Fruit fly (Drosophila melanogaster) whole organism, embryonic: Measurements from ENCODE around the gene RpS17.
A peak's percentile ranks its signal among the peaks of the same experiment; 100 is the strongest.

Experiments used
- Atf3 ChIP-seq: fragments of 200-800 bp; sonication (Bioruptor generic); optimal IDR thresholded peaks from 3 replicates; lab custom pipeline; 2016; ENCODE audit warnings: missing biosample characterization, missing genetic modification characterization
- B-H1 ChIP-seq: fragments of 200-800 bp; sonication (Bioruptor generic); IDR thresholded peaks from 3 replicates; pipeline ENCODE4 v1.3.6; 2022; ENCODE audit warnings: missing biosample characterization, missing genetic modification characterization
- Bdp1 ChIP-seq: fragments of 200-800 bp; sonication (Bioruptor generic); optimal IDR thresholded peaks from 3 replicates; lab custom pipeline; 2016; ENCODE audit warnings: missing biosample characterization, missing genetic modification characterization
- Blimp-1 ChIP-seq: fragments of 200-800 bp; sonication (Bioruptor generic); optimal IDR thresholded peaks from 3 replicates; lab custom pipeline; 2018; ENCODE audit warnings: missing biosample characterization, missing genetic modification characterization, mild to moderate bottlenecking, moderate library complexity, missing genetic modification reagents
- CG10321 ChIP-seq: fragments of 200-800 bp; sonication (Bioruptor generic); IDR thresholded peaks from 2 replicates; pipeline ENCODE4 v1.3.6; 2022; ENCODE audit warnings: missing biosample characterization, missing genetic modification characterization
- CG10654 ChIP-seq: fragments of 200-800 bp; sonication (Bioruptor generic); optimal IDR thresholded peaks from 2 replicates; lab custom pipeline; 2016; ENCODE audit warnings: missing biosample characterization, missing genetic modification characterization
- CG11560 ChIP-seq: fragments of 200-800 bp; sonication (Bioruptor generic); IDR thresholded peaks from 3 replicates; pipeline ENCODE4 v1.3.6; 2022; ENCODE audit warnings: missing biosample characterization, missing genetic modification characterization
- CG11696 ChIP-seq: fragments of 200-800 bp; sonication (Bioruptor generic); IDR thresholded peaks from 2 replicates; pipeline ENCODE4 v1.3.6; 2022; ENCODE audit warnings: missing biosample characterization, missing genetic modification characterization
- CG12659 ChIP-seq: fragments of 200-800 bp; sonication (Bioruptor generic); optimal IDR thresholded peaks from 3 replicates; lab custom pipeline; 2017; ENCODE audit warnings: mild to moderate bottlenecking, missing biosample characterization, missing genetic modification reagents, missing genetic modification characterization
- CG12942 ChIP-seq: fragments of 200-800 bp; sonication (Bioruptor generic); optimal IDR thresholded peaks from 3 replicates; lab custom pipeline; 2016; ENCODE audit warnings: missing biosample characterization, missing genetic modification characterization
- CG13775 ChIP-seq: fragments of 200-800 bp; sonication (Bioruptor generic); optimal IDR thresholded peaks from 3 replicates; lab custom pipeline; 2017; ENCODE audit warnings: missing biosample characterization, mild to moderate bottlenecking, missing genetic modification characterization
- CG2199 ChIP-seq: fragments of 200-800 bp; sonication (Bioruptor generic); IDR thresholded peaks from 3 replicates; pipeline ENCODE4 v1.3.6; 2022; ENCODE audit warnings: missing biosample characterization, missing genetic modification characterization
- CG30403 ChIP-seq: fragments of 200-800 bp; sonication (Bioruptor generic); optimal IDR thresholded peaks from 3 replicates; lab custom pipeline; 2016; ENCODE audit warnings: missing biosample characterization, missing genetic modification characterization
- CG30431 ChIP-seq: fragments of 200-800 bp; sonication (Bioruptor generic); optimal IDR thresholded peaks from 2 replicates; lab custom pipeline; 2017; ENCODE audit warnings: missing biosample characterization, missing genetic modification characterization
- CG31388 ChIP-seq: fragments of 200-800 bp; sonication (Bioruptor generic); optimal IDR thresholded peaks from 2 replicates; lab custom pipeline; 2016; ENCODE audit warnings: missing biosample characterization, missing genetic modification characterization
- CG3838 ChIP-seq: fragments of 200-800 bp; sonication (Bioruptor generic); optimal IDR thresholded peaks from 3 replicates; lab custom pipeline; 2016; ENCODE audit warnings: missing biosample characterization, missing genetic modification characterization
- CG7928 ChIP-seq: fragments of 200-800 bp; sonication (Bioruptor generic); optimal IDR thresholded peaks from 2 replicates; lab custom pipeline; 2017; ENCODE audit warnings: missing biosample characterization, mild to moderate bottlenecking, missing genetic modification characterization
- CG9876 ChIP-seq: fragments of 200-800 bp; sonication (Bioruptor generic); optimal IDR thresholded peaks from 2 replicates; lab custom pipeline; 2016; ENCODE audit warnings: missing biosample characterization, missing genetic modification characterization
- CoRest ChIP-seq: fragments of 200-800 bp; sonication (Bioruptor generic); optimal IDR thresholded peaks from 3 replicates; lab custom pipeline; 2018; ENCODE audit warnings: missing biosample characterization, mild to moderate bottlenecking, missing genetic modification characterization, moderate library complexity
- Doc3 ChIP-seq: fragments of 200-800 bp; sonication (Bioruptor generic); IDR thresholded peaks from 3 replicates; pipeline ENCODE4 v1.3.6; 2022; ENCODE audit warnings: missing biosample characterization, missing genetic modification characterization; ENCODE audit not compliant: partially characterized antibody
- Gug ChIP-seq: fragments of 200-800 bp; sonication (Bioruptor generic); IDR thresholded peaks from 4 replicates; pipeline ENCODE4 v1.3.6; 2022; ENCODE audit warnings: missing biosample characterization, missing genetic modification characterization
- HmgD ChIP-seq: fragments of 200-800 bp; sonication (Bioruptor generic); optimal IDR thresholded peaks from 3 replicates; lab custom pipeline; 2016; ENCODE audit warnings: missing biosample characterization, missing genetic modification characterization
- NC2β ChIP-seq: fragments of 200-800 bp; sonication (Bioruptor generic); optimal IDR thresholded peaks from 2 replicates; lab custom pipeline; 2016; ENCODE audit warnings: missing biosample characterization, missing genetic modification characterization
- Nf-YB ChIP-seq: fragments of 200-800 bp; sonication (Bioruptor generic); optimal IDR thresholded peaks from 3 replicates; lab custom pipeline; 2019; ENCODE audit warnings: missing biosample characterization, mild to moderate bottlenecking, missing genetic modification characterization, moderate library complexity
- NfI ChIP-seq: fragments of 200-800 bp; sonication (Bioruptor generic); optimal IDR thresholded peaks from 3 replicates; lab custom pipeline; 2018; ENCODE audit warnings: missing biosample characterization, mild to moderate bottlenecking, missing genetic modification characterization, moderate library complexity
- Poxn ChIP-seq: fragments of 200-800 bp; sonication (Bioruptor generic); IDR thresholded peaks from 2 replicates; pipeline ENCODE4 v1.3.6; 2022; ENCODE audit warnings: missing biosample characterization, missing genetic modification characterization
- Ravus ChIP-seq: fragments of 200-800 bp; sonication (Bioruptor generic); IDR thresholded peaks from 2 replicates; pipeline ENCODE4 v1.3.6; 2022; ENCODE audit warnings: missing biosample characterization, missing genetic modification characterization
- Scr ChIP-seq: fragments of 200-800 bp; sonication (Bioruptor generic); IDR thresholded peaks from 2 replicates; pipeline ENCODE4 v1.3.6; 2022; ENCODE audit warnings: missing biosample characterization, missing genetic modification characterization; ENCODE audit not compliant: partially characterized antibody
- Sry-δ ChIP-seq: fragments of 200-800 bp; sonication (Bioruptor generic); optimal IDR thresholded peaks from 2 replicates; lab custom pipeline; 2016; ENCODE audit warnings: missing biosample characterization, missing genetic modification characterization
- aop ChIP-seq: fragments of 200-800 bp; sonication (Bioruptor generic); IDR thresholded peaks from 2 replicates; pipeline ENCODE4 v1.3.6; 2022; ENCODE audit warnings: missing biosample characterization, missing genetic modification characterization
- ap ChIP-seq: fragments of 200-800 bp; sonication (Bioruptor generic); IDR thresholded peaks from 2 replicates; pipeline ENCODE4 v1.3.6; 2022; ENCODE audit warnings: missing biosample characterization, missing genetic modification characterization
- bab2 ChIP-seq: fragments of 200-800 bp; sonication (Bioruptor generic); optimal IDR thresholded peaks from 2 replicates; lab custom pipeline; 2016; ENCODE audit warnings: missing biosample characterization, missing genetic modification characterization
- bbx ChIP-seq: fragments of 200-800 bp; sonication (Bioruptor generic); IDR thresholded peaks from 2 replicates; pipeline ENCODE4 v1.3.6; 2022; ENCODE audit warnings: missing biosample characterization, missing genetic modification characterization; ENCODE audit not compliant: partially characterized antibody
- chm ChIP-seq: fragments of 200-800 bp; sonication (Bioruptor generic); IDR thresholded peaks from 2 replicates; pipeline ENCODE4 v1.3.6; 2022; ENCODE audit warnings: missing biosample characterization, missing genetic modification characterization
- eve ChIP-seq, 2 experiments: fragments of >200 bp; optimal IDR thresholded peaks; 2 replicates each; lab custom pipeline; 2017; ENCODE audit warnings: missing biosample characterization in 2 of 2, missing genetic modification characterization in 2 of 2
- gt ChIP-seq: fragments of 200-800 bp; sonication (Bioruptor generic); IDR thresholded peaks from 2 replicates; pipeline ENCODE4 v1.3.6; 2022; ENCODE audit warnings: missing biosample characterization, missing genetic modification characterization
- kah ChIP-seq: fragments of 200-800 bp; sonication (Bioruptor generic); optimal IDR thresholded peaks from 2 replicates; lab custom pipeline; 2018; ENCODE audit warnings: missing biosample characterization, mild to moderate bottlenecking, missing genetic modification characterization
- lbe ChIP-seq: fragments of 200-800 bp; sonication (Bioruptor generic); optimal IDR thresholded peaks from 2 replicates; lab custom pipeline; 2016; ENCODE audit warnings: missing biosample characterization, mild to moderate bottlenecking, missing genetic modification characterization
- pum ChIP-seq: fragments of 200-800 bp; sonication (Bioruptor generic); optimal IDR thresholded peaks from 2 replicates; lab custom pipeline; 2016; ENCODE audit warnings: missing biosample characterization, missing genetic modification characterization
- scrt ChIP-seq: fragments of 200-800 bp; sonication (Bioruptor generic); optimal IDR thresholded peaks from 2 replicates; lab custom pipeline; 2018; ENCODE audit warnings: missing biosample characterization, mild to moderate bottlenecking, missing genetic modification characterization, moderate library complexity
- sisA ChIP-seq: fragments of 200-800 bp; sonication (Bioruptor generic); IDR thresholded peaks from 2 replicates; pipeline ENCODE4 v1.3.6; 2022; ENCODE audit warnings: missing biosample characterization, missing genetic modification characterization
- slou ChIP-seq: fragments of 200-800 bp; sonication (Bioruptor generic); optimal IDR thresholded peaks from 3 replicates; lab custom pipeline; 2016; ENCODE audit warnings: missing biosample characterization, missing genetic modification characterization
- so ChIP-seq: fragments of 200-800 bp; sonication (Bioruptor generic); IDR thresholded peaks from 3 replicates; pipeline ENCODE4 v1.3.6; 2022; ENCODE audit warnings: missing biosample characterization, missing genetic modification characterization
- sob ChIP-seq: fragments of 200-800 bp; sonication (Bioruptor generic); IDR thresholded peaks from 2 replicates; pipeline ENCODE4 v1.3.6; 2022; ENCODE audit warnings: missing biosample characterization, missing genetic modification characterization
- tap ChIP-seq: fragments of 200-800 bp; optimal IDR thresholded peaks from 3 replicates; lab custom pipeline; 2019; ENCODE audit warnings: missing biosample characterization, mild to moderate bottlenecking, missing genetic modification characterization, moderate library complexity
- trh ChIP-seq: fragments of 200-800 bp; sonication (Bioruptor generic); optimal IDR thresholded peaks from 2 replicates; lab custom pipeline; 2016; ENCODE audit warnings: missing biosample characterization, missing genetic modification characterization
- tup ChIP-seq: fragments of 200-800 bp; sonication (Bioruptor generic); optimal IDR thresholded peaks from 2 replicates; lab custom pipeline; 2016; ENCODE audit warnings: missing biosample characterization, mild to moderate bottlenecking, missing genetic modification characterization, moderate library complexity
- zf30C ChIP-seq: fragments of 200-800 bp; sonication (Bioruptor generic); optimal IDR thresholded peaks from 3 replicates; lab custom pipeline; 2018; ENCODE audit warnings: missing biosample characterization, mild to moderate bottlenecking, missing genetic modification characterization
- zfh1 ChIP-seq: fragments of 200-800 bp; sonication (Bioruptor generic); IDR thresholded peaks from 3 replicates; pipeline ENCODE4 v1.3.6; 2022; ENCODE audit warnings: missing biosample characterization, missing genetic modification characterization

Gene RpS17

DNA sequence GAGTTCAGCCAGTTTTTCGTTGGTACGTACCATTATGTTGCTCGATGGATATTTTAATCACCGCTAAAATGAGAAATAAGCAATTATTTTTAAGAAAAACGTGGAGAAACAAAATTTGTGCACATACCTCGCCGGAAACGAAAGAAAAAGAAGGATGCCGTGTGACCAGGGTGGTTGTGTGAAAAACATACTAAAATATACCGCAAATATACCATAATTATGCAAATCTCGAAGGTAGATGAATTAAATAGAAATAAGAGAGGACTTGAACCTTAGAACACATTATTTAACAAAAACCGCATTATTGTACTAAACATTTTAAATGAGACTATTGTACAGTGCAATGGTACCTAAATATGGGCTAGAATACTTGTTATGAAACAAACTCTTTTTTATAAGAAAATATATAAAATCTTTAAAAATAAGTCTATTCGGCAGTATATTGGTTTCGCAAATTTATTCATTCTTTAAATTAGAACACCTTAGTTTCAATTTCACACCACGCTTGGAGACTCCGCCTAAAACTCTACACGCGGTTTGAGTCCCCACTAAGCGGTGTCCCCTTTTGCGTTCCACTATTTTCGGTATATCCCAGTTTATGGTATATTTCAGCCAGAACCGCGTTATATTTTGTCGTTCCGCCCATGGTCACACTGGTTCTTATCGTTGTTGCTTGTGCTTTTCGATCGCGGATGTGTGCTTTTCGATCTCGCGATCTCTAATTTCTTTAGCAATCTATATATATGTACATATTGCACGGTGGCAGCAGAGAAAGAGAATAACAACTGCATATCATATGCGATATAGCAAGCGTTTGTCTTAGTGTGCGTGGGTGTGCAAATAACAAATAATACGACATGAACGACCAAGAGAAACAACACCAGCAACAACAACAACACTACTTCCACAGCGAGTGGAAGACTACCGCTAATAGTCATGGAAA lies at the start of gene RpS17, which contains the start of gene MTF-1 (continued):
- 0 out of 3 replicates have a peak, but pooled peaks have one; percentile 29 for TF ChIP-seq so
- TF ChIP-seq NfI (GFP tag; lab: Kevin White, UChicago): peak; percentile 73
- TF ChIP-seq CG2199: no peak
- no peak for TF ChIP-seq Poxn (GFP tag; lab: Robert Waterston, UW)
- peak; percentile 61 for TF ChIP-seq CG13775
- TF ChIP-seq CG30431 (GFP tag; lab: Kevin White, UChicago): peak; percentile 12
- TF ChIP-seq CG12942 (GFP tag; lab: Kevin White, UChicago): peak; percentile 25
- TF ChIP-seq eve (GFP tag; optimal IDR thresholded peaks at IDR 0.05; lab: Kevin White, UChicago): no peak
- TF ChIP-seq CG30403 (GFP tag; lab: Kevin White, UChicago): peak; percentile 9
- peak; percentile 31 for TF ChIP-seq CoRest (tag; lab: Kevin White, UChicago)
- no peak for TF ChIP-seq Doc3
- TF ChIP-seq scrt (GFP tag; lab: Kevin White, UChicago): peak; percentile 39
- peak; percentile 9; the same call in 1 of the 2 replicates for TF ChIP-seq CG11696 (GFP tag; lab: Robert Waterston, UW)
- TF ChIP-seq CG9876 (GFP tag; lab: Kevin White, UChicago): peak; percentile 32
- TF ChIP-seq lbe (GFP tag; lab: Kevin White, UChicago): peak; percentile 28
- TF ChIP-seq CG10321 (GFP tag; lab: Robert Waterston, UW): peak; percentile 39; the same call in 1 of the 2 replicates
- peak; percentile 21 for TF ChIP-seq Nf-YB (GFP tag; lab: Kevin White, UChicago)
- peak; percentile 41 for TF ChIP-seq Atf3 (GFP tag; lab: Kevin White, UChicago)
- no peak for TF ChIP-seq CG31388 (GFP tag; lab: Kevin White, UChicago)
- TF ChIP-seq sisA: no peak
- TF ChIP-seq slou (GFP tag; lab: Kevin White, UChicago): peak; percentile 53
- no peak for TF ChIP-seq tup (GFP tag; lab: Kevin White, UChicago)
- peak; percentile 28 for TF ChIP-seq Sry-δ (GFP tag; lab: Kevin White, UChicago)
- TF ChIP-seq ap (GFP tag; lab: Robert Waterston, UW): no peak
- peak; percentile 3 for TF ChIP-seq zf30C (GFP tag; lab: Kevin White, UChicago)
- peak; percentile 68; the same call in 2 of the 3 replicates for TF ChIP-seq zfh1
- TF ChIP-seq tap (tag; lab: Kevin White, UChicago): peak; percentile 26
- TF ChIP-seq CG10654 (GFP tag; lab: Kevin White, UChicago): no peak
- peak; percentile 57 for TF ChIP-seq kah (GFP tag; lab: Kevin White, UChicago)
- no peak for TF ChIP-seq pum (GFP tag; lab: Kevin White, UChicago)
- TF ChIP-seq B-H1 (GFP tag; lab: Robert Waterston, UW): peak; percentile 12; the same call in 1 of the 3 replicates
- no peak for TF ChIP-seq aop (GFP tag; lab: Robert Waterston, UW)
- no peak for TF ChIP-seq CG3838 (GFP tag; lab: Kevin White, UChicago)
- no peak for TF ChIP-seq HmgD (GFP tag; lab: Kevin White, UChicago)
- TF ChIP-seq Ravus (GFP tag; lab: Robert Waterston, UW): no peak
- TF ChIP-seq CG7928 (GFP tag; lab: Kevin White, UChicago): no peak
- peak; percentile 93 for TF ChIP-seq NC2β
- TF ChIP-seq Scr: no peak; the same call in 1 of the 2 replicates
- peak; percentile 55; the same call in 1 of the 2 replicates for TF ChIP-seq sob (GFP tag; lab: Robert Waterston, UW)
- no peak for TF ChIP-seq bbx (GFP tag; lab: Robert Waterston, UW)
- no peak for TF ChIP-seq bab2 (GFP tag; lab: Kevin White, UChicago)
- no peak for TF ChIP-seq trh (GFP tag; lab: Kevin White, UChicago)
- TF ChIP-seq Gug: no peak
- TF ChIP-seq Blimp-1 (GFP tag; lab: Kevin White, UChicago): no peak
- TF ChIP-seq CG12659: peak; percentile 67
- no peak for TF ChIP-seq CG11560 (tag; lab: Robert Waterston, UW)
- TF ChIP-seq chm (GFP tag; lab: Robert Waterston, UW): peak; percentile 80
- peak; percentile 23 for TF ChIP-seq Bdp1 (GFP tag; lab: Kevin White, UChicago)
- TF ChIP-seq gt: no peak
